Fruit fly (Drosophila melanogaster): ENCODE results near the gene hd.

hd gene

DNA sequence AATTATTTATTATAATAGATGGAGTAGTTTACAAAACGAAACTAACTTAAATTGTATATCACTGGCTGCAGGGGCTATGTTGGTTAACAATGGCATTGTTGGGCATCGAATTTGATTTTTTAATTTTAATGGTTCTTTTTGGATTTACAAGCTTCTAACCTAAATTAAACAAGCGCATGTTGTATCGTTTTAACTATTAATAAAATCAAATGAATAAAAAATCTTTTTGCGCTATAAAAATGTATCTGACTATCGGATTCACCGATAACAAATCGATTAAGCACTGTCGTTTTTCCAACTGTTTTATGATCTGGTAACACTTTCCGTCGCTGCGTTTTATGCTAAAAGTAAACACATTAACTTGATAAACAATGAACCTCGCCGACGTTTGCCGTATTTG is at the start of gene hd, which contains the start of gene CG14667:
TSS of gene hd (minus strand) at position 243 of the 400 bp plus-strand sequence.
TSS of gene CG14667 (plus strand) at position 303 of the 400 bp plus-strand sequence.
- TF ChIP-seq usp (GFP tag; optimal IDR thresholded peaks at IDR 0.05) (no peak), CG8478 (optimal IDR thresholded peaks at IDR 0.05) (no peak), pan (optimal IDR thresholded peaks at IDR 0.05) (no peak), Dll (optimal IDR thresholded peaks at IDR 0.05) (no peak), EcR (GFP tag; optimal IDR thresholded peaks at IDR 0.05) (no peak), psq (optimal IDR thresholded peaks at IDR 0.05) (no peak)

DNA sequence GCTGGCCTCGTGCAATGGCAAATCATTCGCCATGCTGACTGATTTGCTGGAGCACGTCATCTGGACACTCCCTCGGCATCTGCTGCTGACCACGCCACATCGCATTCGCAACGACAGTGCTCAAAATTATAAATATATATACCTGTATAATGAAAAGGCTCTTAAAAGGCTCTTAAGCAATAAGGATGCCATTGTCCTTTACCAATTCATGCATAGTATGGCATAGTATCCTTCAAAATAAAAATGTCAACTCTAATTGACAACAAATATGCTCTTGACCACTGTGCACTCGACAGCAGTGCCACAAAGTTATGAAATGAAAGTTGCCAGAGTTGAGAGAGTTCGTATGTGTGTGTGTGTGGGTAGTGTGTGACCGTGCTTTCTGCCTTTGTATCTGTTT is 47.4 kb upstream of the hd start:
- TF ChIP-seq CG8478 (optimal IDR thresholded peaks at IDR 0.05) (no peak), usp (GFP tag; optimal IDR thresholded peaks at IDR 0.05) (no peak), pan (optimal IDR thresholded peaks at IDR 0.05) (no peak), psq (optimal IDR thresholded peaks at IDR 0.05) (no peak), EcR (GFP tag; optimal IDR thresholded peaks at IDR 0.05) (no peak), Dll (optimal IDR thresholded peaks at IDR 0.05) (no peak)

- TF ChIP-seq pan (optimal IDR thresholded peaks at IDR 0.05) (no peak), psq (optimal IDR thresholded peaks at IDR 0.05) (no peak), EcR (GFP tag; optimal IDR thresholded peaks at IDR 0.05) (no peak), Dll (optimal IDR thresholded peaks at IDR 0.05) (no peak), usp (GFP tag; optimal IDR thresholded peaks at IDR 0.05) (no peak), CG8478 (optimal IDR thresholded peaks at IDR 0.05) (no peak)
Observed at dm6 chr3R:5420454-5420853, 45.7 kb upstream of the hd start.

DNA sequence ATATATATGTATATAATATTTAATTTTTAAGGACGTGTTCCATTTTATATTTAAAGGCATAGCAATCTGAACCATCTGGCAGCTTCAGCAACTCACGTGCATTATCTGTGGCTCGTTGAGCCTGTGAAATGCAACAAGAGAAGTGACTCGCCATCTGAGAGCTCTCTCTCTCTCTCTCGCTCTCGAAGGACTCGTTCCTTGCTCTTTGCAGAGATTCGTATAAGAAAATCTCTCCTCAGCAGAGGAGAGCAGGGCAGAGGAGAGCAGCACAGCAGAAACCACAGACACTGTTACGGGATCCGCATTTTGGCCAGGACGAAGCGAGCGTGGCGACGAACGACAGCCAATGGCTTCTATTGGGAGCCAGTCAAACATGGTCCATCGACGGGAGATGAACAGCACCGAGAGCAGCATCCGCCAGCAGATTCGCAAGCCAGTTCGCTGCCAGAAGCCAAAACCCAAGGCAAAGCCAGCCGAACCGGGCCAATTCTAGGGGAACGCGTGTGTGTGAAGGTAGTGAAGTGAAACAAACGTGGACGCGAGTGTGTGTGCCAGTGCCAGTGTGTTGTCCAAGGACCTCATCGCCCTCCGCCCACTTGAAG is 39.5 kb upstream of the hd start, which contains the start of gene CG14669:
TSS of gene CG14669 (plus strand) at position 381 of the 602 bp plus-strand sequence.
- TF ChIP-seq EcR (GFP tag; optimal IDR thresholded peaks at IDR 0.05) (no peak), usp (GFP tag; optimal IDR thresholded peaks at IDR 0.05) (no peak), pan (optimal IDR thresholded peaks at IDR 0.05) (no peak), psq (optimal IDR thresholded peaks at IDR 0.05) (no peak), Dll (optimal IDR thresholded peaks at IDR 0.05) (no peak), CG8478 (optimal IDR thresholded peaks at IDR 0.05) (no peak)

- TF ChIP-seq usp (GFP tag; optimal IDR thresholded peaks at IDR 0.05) (no peak), psq (optimal IDR thresholded peaks at IDR 0.05) (no peak)
Observed at dm6 chr3R:5412987-5413386, 38.2 kb upstream of the hd start.

DNA sequence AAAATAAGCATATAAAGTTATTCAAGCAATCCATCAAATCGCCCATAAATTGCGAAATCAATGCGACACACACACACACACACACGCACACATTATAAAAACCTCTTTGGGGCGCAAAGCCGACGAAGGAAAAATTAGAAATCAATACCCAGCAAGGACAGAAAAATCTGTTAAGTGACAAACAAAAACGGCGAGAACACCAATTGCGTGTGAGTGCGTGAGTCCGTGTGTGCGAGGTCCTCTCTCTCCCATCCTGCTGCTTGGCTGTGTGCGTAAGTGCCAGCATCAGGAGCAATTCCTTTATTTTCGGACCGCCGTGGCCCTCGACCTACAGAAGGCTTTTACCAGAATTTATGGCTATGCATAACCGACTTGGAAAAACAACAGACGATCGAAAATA is 37.5 kb upstream of the hd start, which contains the start of gene Orco:
TSS of gene Orco (minus strand) at position 101 of the 400 bp plus-strand sequence.
- TF ChIP-seq EcR (GFP tag; optimal IDR thresholded peaks at IDR 0.05) (no peak), CG8478 (optimal IDR thresholded peaks at IDR 0.05) (no peak), usp (GFP tag; optimal IDR thresholded peaks at IDR 0.05) (no peak), psq (optimal IDR thresholded peaks at IDR 0.05) (no peak), pan (optimal IDR thresholded peaks at IDR 0.05) (no peak), Dll (optimal IDR thresholded peaks at IDR 0.05) (no peak)

- TF ChIP-seq pan (optimal IDR thresholded peaks at IDR 0.05), result no peak
- TF ChIP-seq CG8478 (optimal IDR thresholded peaks at IDR 0.05), result no peak
- TF ChIP-seq psq (optimal IDR thresholded peaks at IDR 0.05), result no peak
- no peak for TF ChIP-seq usp (GFP tag; optimal IDR thresholded peaks at IDR 0.05)
- no peak for TF ChIP-seq Dll (optimal IDR thresholded peaks at IDR 0.05)
- TF ChIP-seq EcR (GFP tag; optimal IDR thresholded peaks at IDR 0.05), result no peak
Observed at dm6 chr3R:5403963-5404362, 29.2 kb upstream of the hd start, which contains the start of gene CG2663. Gene CG2663, minus strand, starts transcription at chr3R:5404135.

DNA sequence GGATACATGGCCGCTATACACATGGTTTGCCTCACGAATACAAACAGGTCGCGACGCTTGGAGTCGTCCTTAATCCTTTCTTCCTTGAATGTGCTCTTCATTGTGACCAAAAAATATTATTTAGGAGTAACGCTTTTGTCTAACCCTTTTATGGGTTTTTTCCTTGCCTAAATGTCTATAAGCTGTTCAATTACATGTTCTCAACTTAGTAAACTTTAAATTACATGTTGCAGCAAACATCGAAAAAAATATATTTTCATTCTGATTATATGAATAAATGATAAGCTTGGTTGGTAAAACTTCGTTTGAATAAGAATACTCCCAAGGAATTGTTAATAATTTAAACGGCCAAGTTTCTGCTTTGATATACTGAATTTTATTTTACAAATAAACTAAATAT is 24.3 kb upstream of the hd start, which contains the start of gene Or83a:
TSS of gene Or83a (minus strand) at position 101 of the 400 bp plus-strand sequence.
- no peak for TF ChIP-seq Dll (optimal IDR thresholded peaks at IDR 0.05)
- no peak for TF ChIP-seq EcR (GFP tag; optimal IDR thresholded peaks at IDR 0.05)
- no peak for TF ChIP-seq usp (GFP tag; optimal IDR thresholded peaks at IDR 0.05)
- TF ChIP-seq CG8478 (optimal IDR thresholded peaks at IDR 0.05), result no peak
- no peak for TF ChIP-seq psq (optimal IDR thresholded peaks at IDR 0.05)
- TF ChIP-seq pan (optimal IDR thresholded peaks at IDR 0.05), result no peak

dm6 chr3R:5395210-5395609 is 20.4 kb upstream of the hd start:
- TF ChIP-seq usp (GFP tag; optimal IDR thresholded peaks at IDR 0.05) (no peak), CG8478 (optimal IDR thresholded peaks at IDR 0.05) (no peak), pan (optimal IDR thresholded peaks at IDR 0.05) (no peak), psq (optimal IDR thresholded peaks at IDR 0.05) (no peak), EcR (GFP tag; optimal IDR thresholded peaks at IDR 0.05) (no peak)

DNA sequence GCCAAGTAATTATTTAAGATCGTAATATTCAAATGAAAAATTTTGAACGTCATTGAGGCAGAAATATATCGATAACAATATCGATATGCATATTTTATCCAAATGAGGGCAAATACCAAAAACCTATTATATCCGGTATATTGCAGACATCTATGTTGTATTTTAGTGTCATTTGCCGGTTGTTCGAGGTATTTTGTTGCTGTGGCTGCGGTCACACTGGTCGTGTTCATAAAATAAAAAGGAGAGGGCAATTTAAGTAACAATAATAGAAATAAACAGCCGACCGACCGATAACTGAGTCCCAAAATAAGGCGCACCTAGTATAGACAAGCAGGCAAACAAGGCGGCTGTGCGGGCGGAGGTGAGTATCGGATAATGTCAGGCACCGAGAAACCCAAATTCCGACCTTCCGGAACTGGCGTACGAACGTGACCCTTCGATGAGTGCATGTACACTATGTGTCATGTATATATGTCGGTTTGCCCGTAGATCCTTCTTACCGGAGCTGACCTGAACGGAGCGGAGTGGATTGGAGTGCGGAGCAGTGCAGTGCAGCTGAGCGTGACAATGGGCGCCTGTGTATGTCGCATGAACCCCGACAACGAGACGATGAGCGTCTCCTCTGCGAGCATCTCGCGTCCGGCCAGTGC is 19.1 kb upstream of the hd start, which contains the start of gene CG1172:
TSS of gene CG1172 (plus strand) at position 181 of the 650 bp plus-strand sequence.
- no peak for TF ChIP-seq psq (optimal IDR thresholded peaks at IDR 0.05)
- TF ChIP-seq Dll (optimal IDR thresholded peaks at IDR 0.05), result no peak
- no peak for TF ChIP-seq pan (optimal IDR thresholded peaks at IDR 0.05)
- TF ChIP-seq CG8478 (optimal IDR thresholded peaks at IDR 0.05), result no peak
- TF ChIP-seq EcR (GFP tag; optimal IDR thresholded peaks at IDR 0.05), result no peak
- TF ChIP-seq usp (GFP tag; optimal IDR thresholded peaks at IDR 0.05), result no peak

dm6 chr3R:5392621-5393020 is 17.9 kb upstream of the hd start, which contains the start of gene kkv:
Gene kkv, minus strand, starts transcription at chr3R:5392866.
- TF ChIP-seq EcR (GFP tag; optimal IDR thresholded peaks at IDR 0.05), result no peak
- TF ChIP-seq pan (optimal IDR thresholded peaks at IDR 0.05), result no peak
- no peak for TF ChIP-seq Dll (optimal IDR thresholded peaks at IDR 0.05)
- TF ChIP-seq usp (GFP tag; optimal IDR thresholded peaks at IDR 0.05), result no peak
- TF ChIP-seq CG8478 (optimal IDR thresholded peaks at IDR 0.05), result no peak
- no peak for TF ChIP-seq psq (optimal IDR thresholded peaks at IDR 0.05)

DNA sequence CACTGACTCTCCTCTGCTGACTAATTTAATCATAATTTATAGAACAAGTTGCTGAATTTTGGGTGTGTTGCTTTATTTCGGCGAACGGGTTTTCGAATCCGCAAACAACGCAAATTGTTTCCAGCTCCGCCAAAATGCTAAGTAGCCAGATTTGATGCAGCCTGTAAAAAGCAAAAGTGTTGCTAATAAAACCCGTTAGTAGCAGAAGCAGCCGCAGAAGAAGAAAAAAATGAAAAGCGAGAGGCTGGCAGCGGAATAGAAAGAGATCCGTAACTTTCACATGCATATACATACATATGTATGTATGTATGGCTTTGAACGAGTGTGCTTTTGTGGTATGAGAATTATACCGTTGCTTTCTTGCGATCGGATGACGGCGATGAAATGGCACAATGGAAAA is 17.3 kb upstream of the hd start:
- TF ChIP-seq usp (GFP tag; optimal IDR thresholded peaks at IDR 0.05) (no peak), CG8478 (optimal IDR thresholded peaks at IDR 0.05) (no peak)

All from whole organism.